Worm (Caenorhabditis elegans) whole organism, mixed stage, embryonic: ENCODE results near the gene nlp-43.

Experiments
- M03D4.4 ChIP-seq: sonication (generic microtip); optimal IDR thresholded peaks from 2 replicates; lab custom pipeline; 2017; ENCODE audit warnings: mild to moderate bottlenecking, missing genetic modification characterization, missing compliant biosample characterization
- bed-3 ChIP-seq: fragments of 200-800 bp; sonication (Bioruptor generic); optimal IDR thresholded peaks from 3 replicates; lab custom pipeline; 2018; ENCODE audit warnings: mild to moderate bottlenecking, missing genetic modification characterization, moderate library complexity, missing compliant biosample characterization
- blmp-1 ChIP-seq: fragments of 150-350 bp; optimal IDR thresholded peaks from 2 replicates; lab custom pipeline; 2014; ENCODE audit warnings: missing biosample characterization, missing genetic modification characterization
- ceh-39 ChIP-seq: fragments of 150-350 bp; optimal IDR thresholded peaks from 2 replicates; lab custom pipeline; 2014; ENCODE audit warnings: missing biosample characterization, missing genetic modification characterization
- ceh-43 ChIP-seq: fragments of 200-800 bp; sonication (Bioruptor generic); optimal IDR thresholded peaks from 2 replicates; lab custom pipeline; 2018; ENCODE audit warnings: mild to moderate bottlenecking, missing genetic modification characterization, moderate library complexity, missing compliant biosample characterization
- ceh-83 ChIP-seq: fragments of 200-800 bp; sonication (Bioruptor generic); optimal IDR thresholded peaks from 2 replicates; lab custom pipeline; 2018; ENCODE audit warnings: mild to moderate bottlenecking, missing genetic modification characterization, missing compliant biosample characterization
- ces-1 ChIP-seq: fragments of 150-350 bp; optimal IDR thresholded peaks from 2 replicates; lab custom pipeline; 2014; ENCODE audit warnings: missing biosample characterization, missing genetic modification reagents, missing genetic modification characterization
- cnd-1 ChIP-seq: fragments of 200-800 bp; sonication (Bioruptor generic); optimal IDR thresholded peaks from 2 replicates; lab custom pipeline; 2018; ENCODE audit warnings: mild to moderate bottlenecking, missing genetic modification characterization, missing compliant biosample characterization
- drap-1 ChIP-seq: fragments of 200-800 bp; sonication (Bioruptor generic); optimal IDR thresholded peaks from 3 replicates; lab custom pipeline; 2018; ENCODE audit warnings: mild to moderate bottlenecking, missing genetic modification characterization, missing compliant biosample characterization
- elt-1 ChIP-seq: sonication (generic microtip); optimal IDR thresholded peaks from 2 replicates; lab custom pipeline; 2017; ENCODE audit warnings: missing genetic modification characterization, mild to moderate bottlenecking, missing compliant biosample characterization, antibody characterized with exemption, moderate library complexity, borderline replicate concordance; ENCODE audit not compliant: insufficient read depth
- elt-3 ChIP-seq: fragments of 150-350 bp; optimal IDR thresholded peaks from 2 replicates; lab custom pipeline; 2014; ENCODE audit warnings: missing biosample characterization, missing genetic modification characterization
- flh-1 ChIP-seq: fragments of 200-800 bp; sonication (Bioruptor generic); optimal IDR thresholded peaks from 2 replicates; lab custom pipeline; 2018; ENCODE audit warnings: mild to moderate bottlenecking, missing genetic modification characterization, moderate library complexity, missing compliant biosample characterization
- ham-2 ChIP-seq: fragments of 200-800 bp; sonication (Bioruptor generic); optimal IDR thresholded peaks from 2 replicates; lab custom pipeline; 2018; ENCODE audit warnings: mild to moderate bottlenecking, missing genetic modification characterization, missing compliant biosample characterization
- hlh-1 ChIP-seq: fragments of 150-350 bp; optimal IDR thresholded peaks from 2 replicates; lab custom pipeline; 2014; ENCODE audit warnings: missing biosample characterization, missing genetic modification reagents, missing genetic modification characterization
- lin-13 ChIP-seq: fragments of 150-350 bp; optimal IDR thresholded peaks from 2 replicates; lab custom pipeline; 2014; ENCODE audit warnings: missing biosample characterization, missing genetic modification characterization
- lin-32 ChIP-seq: fragments of 200-800 bp; sonication (Bioruptor generic); optimal IDR thresholded peaks from 2 replicates; lab custom pipeline; 2018; ENCODE audit warnings: mild to moderate bottlenecking, missing genetic modification characterization, missing compliant biosample characterization
- lsy-2 ChIP-seq: fragments of 150-350 bp; optimal IDR thresholded peaks from 2 replicates; lab custom pipeline; 2014; ENCODE audit warnings: missing biosample characterization, missing genetic modification characterization
- mab-5 ChIP-seq: fragments of 150-350 bp; optimal IDR thresholded peaks from 2 replicates; lab custom pipeline; 2014; ENCODE audit warnings: missing biosample characterization, missing genetic modification characterization
- mep-1 ChIP-seq: fragments of 150-350 bp; optimal IDR thresholded peaks from 2 replicates; lab custom pipeline; 2017; ENCODE audit warnings: missing biosample characterization, missing genetic modification reagents, missing genetic modification characterization, inconsistent platforms
- mls-2 ChIP-seq: sonication (generic microtip); optimal IDR thresholded peaks from 2 replicates; lab custom pipeline; 2016; ENCODE audit warnings: mild to moderate bottlenecking, missing genetic modification characterization, moderate library complexity, missing compliant biosample characterization
- nhr-12 ChIP-seq: fragments of 150-350 bp; optimal IDR thresholded peaks from 2 replicates; lab custom pipeline; 2014; ENCODE audit warnings: missing biosample characterization, missing genetic modification characterization
- nhr-2 ChIP-seq: fragments of 150-350 bp; optimal IDR thresholded peaks from 2 replicates; lab custom pipeline; 2014; ENCODE audit warnings: missing biosample characterization, missing genetic modification characterization
- nhr-237 ChIP-seq: fragments of 150-350 bp; optimal IDR thresholded peaks from 2 replicates; lab custom pipeline; 2014; ENCODE audit warnings: missing biosample characterization, missing genetic modification characterization
- nhr-28 ChIP-seq: fragments of 150-350 bp; optimal IDR thresholded peaks from 2 replicates; lab custom pipeline; 2014; ENCODE audit warnings: missing biosample characterization, missing genetic modification characterization
- nhr-76 ChIP-seq: sonication (generic microtip); optimal IDR thresholded peaks from 2 replicates; lab custom pipeline; 2017; ENCODE audit warnings: missing biosample characterization, missing genetic modification characterization
- pha-4 ChIP-seq: fragments of 150-350 bp; optimal IDR thresholded peaks from 2 replicates; lab custom pipeline; 2018; ENCODE audit warnings: missing biosample characterization, missing genetic modification reagents, missing genetic modification characterization
- sem-2 ChIP-seq: fragments of 200-800 bp; sonication (Bioruptor generic); optimal IDR thresholded peaks from 2 replicates; lab custom pipeline; 2018; ENCODE audit warnings: mild to moderate bottlenecking, missing genetic modification characterization, missing compliant biosample characterization
- snpc-4 ChIP-seq: fragments of 150-350 bp; optimal IDR thresholded peaks from 2 replicates; lab custom pipeline; 2014; ENCODE audit warnings: missing biosample characterization, missing genetic modification characterization
- sptf-1 ChIP-seq: sonication (generic microtip); optimal IDR thresholded peaks from 2 replicates; lab custom pipeline; 2017; ENCODE audit warnings: mild to moderate bottlenecking, missing genetic modification characterization, moderate library complexity, missing compliant biosample characterization
- tbx-8 ChIP-seq: fragments of 200-800 bp; sonication (Bioruptor generic); optimal IDR thresholded peaks from 2 replicates; lab custom pipeline; 2018; ENCODE audit warnings: mild to moderate bottlenecking, missing genetic modification characterization, moderate library complexity, missing compliant biosample characterization
- unc-120 ChIP-seq: sonication (generic microtip); optimal IDR thresholded peaks from 2 replicates; lab custom pipeline; 2017; ENCODE audit warnings: missing genetic modification characterization, missing compliant biosample characterization; ENCODE audit not compliant: poor library complexity, severe bottlenecking
- unc-39 ChIP-seq: fragments of 150-350 bp; optimal IDR thresholded peaks from 2 replicates; lab custom pipeline; 2014; ENCODE audit warnings: missing biosample characterization, missing genetic modification characterization
- unc-62 ChIP-seq: fragments of 150-350 bp; optimal IDR thresholded peaks from 2 replicates; lab custom pipeline; 2014; ENCODE audit warnings: missing biosample characterization, missing genetic modification reagents, missing genetic modification characterization
- zip-8 ChIP-seq: fragments of 150-350 bp; optimal IDR thresholded peaks from 2 replicates; lab custom pipeline; 2014; ENCODE audit warnings: missing biosample characterization, missing genetic modification characterization
- ztf-11 ChIP-seq: fragments of 150-350 bp; optimal IDR thresholded peaks from 2 replicates; lab custom pipeline; 2014; ENCODE audit warnings: missing biosample characterization, missing genetic modification characterization

Gene nlp-43

ce11 chrIII:5077150-5077814, 35.1 kb downstream of the nlp-43 start, which contains the start of gene alh-1:
TSS of gene alh-1 (plus strand) at chrIII:5077764.
- no peak for TF ChIP-seq bed-3 (GFP tag; lab: Kevin White, UChicago)
- TF ChIP-seq nhr-76 (tag; lab: Kevin White, UChicago): no peak
- no peak for TF ChIP-seq mep-1 (tag; lab: Kevin White, UChicago)
- TF ChIP-seq lsy-2 (tag; lab: Kevin White, UChicago): no peak
- TF ChIP-seq ceh-39: no peak
- TF ChIP-seq nhr-12 (tag; lab: Kevin White, UChicago): no peak
- TF ChIP-seq ceh-43 (GFP tag; lab: Kevin White, UChicago): no peak
- no peak for TF ChIP-seq zip-8 (tag; lab: Kevin White, UChicago)
- TF ChIP-seq ceh-83 (GFP tag; lab: Kevin White, UChicago): no peak
- TF ChIP-seq sptf-1 (tag; lab: Kevin White, UChicago): no peak
- TF ChIP-seq snpc-4: no peak
- no peak for TF ChIP-seq ztf-11
- TF ChIP-seq lin-32: no peak
- no peak for TF ChIP-seq ces-1
- no peak for TF ChIP-seq tbx-8 (GFP tag; lab: Kevin White, UChicago)
- no peak for TF ChIP-seq mab-5 (tag; lab: Kevin White, UChicago)
- no peak for TF ChIP-seq ham-2 (GFP tag; lab: Kevin White, UChicago)
- no peak for TF ChIP-seq nhr-28 (tag; lab: Kevin White, UChicago)
- TF ChIP-seq unc-39 (tag; lab: Kevin White, UChicago): no peak
- TF ChIP-seq sem-2: no peak

- no peak for TF ChIP-seq nhr-12 (tag; lab: Kevin White, UChicago)
- no peak for TF ChIP-seq lin-13 (tag; lab: Kevin White, UChicago)
- TF ChIP-seq mab-5 (tag; lab: Kevin White, UChicago): no peak
- no peak for TF ChIP-seq drap-1 (GFP tag; lab: Kevin White, UChicago)
Measured at ce11 chrIII:5078062-5078461, 35.9 kb downstream of the nlp-43 start.

ce11 chrIII:5080700-5081572, 38.7 kb downstream of the nlp-43 start:
- TF ChIP-seq mls-2 (tag; lab: Kevin White, UChicago): peak; percentile 77
- no peak for TF ChIP-seq lsy-2 (tag; lab: Kevin White, UChicago)
- TF ChIP-seq nhr-76 (tag; lab: Kevin White, UChicago): no peak
- peak; percentile 66 for TF ChIP-seq sem-2
- peak; percentile 21 for TF ChIP-seq ceh-39
- peak; percentile 29 for TF ChIP-seq pha-4
- TF ChIP-seq ceh-83 (GFP tag; lab: Kevin White, UChicago): peak; percentile 63
- TF ChIP-seq M03D4.4 (tag; lab: Kevin White, UChicago): peak; percentile 79
- TF ChIP-seq snpc-4: no peak
- TF ChIP-seq nhr-12 (tag; lab: Kevin White, UChicago): no peak
- TF ChIP-seq bed-3 (GFP tag; lab: Kevin White, UChicago): peak; percentile 60
- TF ChIP-seq unc-39 (tag; lab: Kevin White, UChicago): no peak
- TF ChIP-seq ztf-11: peak; percentile 48
- TF ChIP-seq ceh-43 (GFP tag; lab: Kevin White, UChicago): peak; percentile 53
- peak; percentile 46 for TF ChIP-seq hlh-1 (tag; lab: Kevin White, UChicago)
- TF ChIP-seq ces-1: peak; percentile 58
- TF ChIP-seq lin-13 (tag; lab: Kevin White, UChicago): peak; percentile 60
- TF ChIP-seq elt-3: no peak
- no peak for TF ChIP-seq flh-1 (GFP tag; lab: Kevin White, UChicago)
- TF ChIP-seq blmp-1 (tag; lab: Kevin White, UChicago): no peak
- TF ChIP-seq drap-1 (GFP tag; lab: Kevin White, UChicago): peak; percentile 80
- TF ChIP-seq mep-1 (tag; lab: Kevin White, UChicago): peak; percentile 71
- peak; percentile 59 for TF ChIP-seq tbx-8 (GFP tag; lab: Kevin White, UChicago)
- TF ChIP-seq mab-5 (tag; lab: Kevin White, UChicago): no peak
- TF ChIP-seq nhr-237 (tag; lab: Kevin White, UChicago): peak; percentile 1
- peak; percentile 82 for TF ChIP-seq cnd-1 (tag; lab: Kevin White, UChicago)
- TF ChIP-seq unc-62: peak; percentile 4
- peak; percentile 61 for TF ChIP-seq lin-32
- TF ChIP-seq nhr-2: no peak
- TF ChIP-seq elt-1: peak; percentile 23
- peak; percentile 56 for TF ChIP-seq ham-2 (GFP tag; lab: Kevin White, UChicago)
- no peak for TF ChIP-seq zip-8 (tag; lab: Kevin White, UChicago)
- peak; percentile 78 for TF ChIP-seq sptf-1 (tag; lab: Kevin White, UChicago)
- TF ChIP-seq unc-120 (tag; lab: Kevin White, UChicago): peak; percentile 61
- TF ChIP-seq nhr-28 (tag; lab: Kevin White, UChicago): no peak
